Fruit fly (Drosophila melanogaster) whole organism, embryonic: ENCODE data around the gene SC35.

ENCODE experiments used
- Bteb2 ChIP-seq: fragments of 200-800 bp; sonication (Bioruptor generic); optimal IDR thresholded peaks from 2 replicates; lab custom pipeline; 2016; ENCODE audit warnings: missing biosample characterization, missing genetic modification characterization
- CG10209 ChIP-seq: fragments of 200-800 bp; sonication (Bioruptor generic); optimal IDR thresholded peaks from 3 replicates; lab custom pipeline; 2017; ENCODE audit warnings: missing biosample characterization, mild to moderate bottlenecking, missing genetic modification characterization, missing genetic modification reagents
- CG10267 ChIP-seq: fragments of 200-800 bp; sonication (Bioruptor generic); optimal IDR thresholded peaks from 2 replicates; lab custom pipeline; 2018; ENCODE audit warnings: missing biosample characterization, mild to moderate bottlenecking, missing genetic modification characterization, moderate library complexity
- CG11723 ChIP-seq: fragments of 200-800 bp; sonication (Bioruptor generic); optimal IDR thresholded peaks from 2 replicates; lab custom pipeline; 2017; ENCODE audit warnings: missing biosample characterization, mild to moderate bottlenecking, missing genetic modification characterization
- CG12071 ChIP-seq: fragments of 200-800 bp; sonication (Bioruptor generic); optimal IDR thresholded peaks from 3 replicates; lab custom pipeline; 2018; ENCODE audit warnings: missing biosample characterization, mild to moderate bottlenecking, missing genetic modification characterization
- CG13894 ChIP-seq: fragments of 200-800 bp; sonication (Bioruptor generic); optimal IDR thresholded peaks from 3 replicates; lab custom pipeline; 2018; ENCODE audit warnings: missing biosample characterization, mild to moderate bottlenecking, missing genetic modification characterization, moderate library complexity
- CG14441 ChIP-seq: fragments of 200-800 bp; sonication (Bioruptor generic); IDR thresholded peaks from 2 replicates; pipeline ENCODE4 v1.3.6; 2022; ENCODE audit warnings: missing biosample characterization, missing genetic modification characterization
- CG15696 ChIP-seq: fragments of 200-800 bp; sonication (Bioruptor generic); optimal IDR thresholded peaks from 2 replicates; lab custom pipeline; 2019; ENCODE audit warnings: missing biosample characterization, mild to moderate bottlenecking, missing genetic modification characterization, moderate library complexity
- CG1647 ChIP-seq: fragments of 200-800 bp; sonication (Bioruptor generic); optimal IDR thresholded peaks from 3 replicates; lab custom pipeline; 2016; ENCODE audit warnings: missing biosample characterization, missing genetic modification characterization
- CG18476 ChIP-seq: fragments of 200-800 bp; sonication (Bioruptor generic); optimal IDR thresholded peaks from 2 replicates; lab custom pipeline; 2016; ENCODE audit warnings: missing biosample characterization, mild to moderate bottlenecking, missing genetic modification characterization
- CG2116 ChIP-seq: fragments of 200-800 bp; sonication (Bioruptor generic); optimal IDR thresholded peaks from 3 replicates; lab custom pipeline; 2018; ENCODE audit warnings: missing biosample characterization, mild to moderate bottlenecking, missing genetic modification characterization
- CG34376 ChIP-seq: fragments of 200-800 bp; sonication (Bioruptor generic); optimal IDR thresholded peaks from 2 replicates; lab custom pipeline; 2018; ENCODE audit warnings: missing biosample characterization, mild to moderate bottlenecking, missing genetic modification characterization
- CG4404 ChIP-seq: fragments of 200-800 bp; sonication (Bioruptor generic); IDR thresholded peaks from 2 replicates; pipeline ENCODE4 v1.3.6; 2022; ENCODE audit warnings: missing biosample characterization, missing genetic modification characterization
- CG6854 ChIP-seq: fragments of 200-800 bp; sonication (Bioruptor generic); optimal IDR thresholded peaks from 3 replicates; lab custom pipeline; 2017; ENCODE audit warnings: missing biosample characterization, mild to moderate bottlenecking, missing genetic modification characterization
- CG7271 ChIP-seq: fragments of 200-800 bp; sonication (Bioruptor generic); optimal IDR thresholded peaks from 2 replicates; lab custom pipeline; 2018; ENCODE audit warnings: missing biosample characterization, mild to moderate bottlenecking, missing genetic modification characterization, moderate library complexity
- CG7786 ChIP-seq: fragments of 200-800 bp; sonication (Bioruptor generic); optimal IDR thresholded peaks from 2 replicates; lab custom pipeline; 2016; ENCODE audit warnings: missing biosample characterization, missing genetic modification characterization
- CG8281 ChIP-seq: fragments of 200-800 bp; sonication (Bioruptor generic); optimal IDR thresholded peaks from 2 replicates; lab custom pipeline; 2018; ENCODE audit warnings: missing biosample characterization, mild to moderate bottlenecking, missing genetic modification characterization, moderate library complexity
- CG8765 ChIP-seq: fragments of 200-800 bp; sonication (Bioruptor generic); IDR thresholded peaks from 2 replicates; pipeline ENCODE4 v1.3.6; 2022; ENCODE audit warnings: missing biosample characterization, missing genetic modification characterization
- CG8924 ChIP-seq: fragments of 200-800 bp; optimal IDR thresholded peaks from 3 replicates; lab custom pipeline; 2019; ENCODE audit warnings: missing biosample characterization, mild to moderate bottlenecking, missing genetic modification characterization, moderate library complexity
- D ChIP-seq, 2 experiments: fragments of 200-800 bp in 1 of 2; fragments of >200 bp in 1 of 2; sonication (Bioruptor generic) in 1 of 2; optimal IDR thresholded peaks; 2 replicates in 1 of 2; 3 replicates in 1 of 2; lab custom pipeline; 2017; ENCODE audit warnings: mild to moderate bottlenecking in 1 of 2, missing biosample characterization in 1 of 2, missing genetic modification characterization in 1 of 2, missing genetic modification reagents in 1 of 2
- D19B ChIP-seq: fragments of 200-800 bp; sonication (Bioruptor generic); optimal IDR thresholded peaks from 2 replicates; lab custom pipeline; 2017; ENCODE audit warnings: missing biosample characterization, mild to moderate bottlenecking, missing genetic modification characterization
- Drgx ChIP-seq: fragments of 200-800 bp; sonication (Bioruptor generic); IDR thresholded peaks from 2 replicates; pipeline ENCODE4 v1.3.6; 2022; ENCODE audit warnings: missing biosample characterization, missing genetic modification characterization
- Eip74EF ChIP-seq, 2 experiments: fragments of 200-800 bp in 1 of 2; fragments of >200 bp in 1 of 2; sonication (Bioruptor generic) in 1 of 2; optimal IDR thresholded peaks; 2 replicates each; lab custom pipeline; 2017 to 2019; ENCODE audit warnings: missing biosample characterization in 2 of 2, missing genetic modification characterization in 2 of 2, mild to moderate bottlenecking in 1 of 2, moderate library complexity in 1 of 2
- Fer2 ChIP-seq: fragments of 200-800 bp; sonication (Bioruptor generic); optimal IDR thresholded peaks from 2 replicates; lab custom pipeline; 2018; ENCODE audit warnings: missing biosample characterization, mild to moderate bottlenecking, missing genetic modification characterization, moderate library complexity
- Gug ChIP-seq: fragments of 200-800 bp; sonication (Bioruptor generic); IDR thresholded peaks from 4 replicates; pipeline ENCODE4 v1.3.6; 2022; ENCODE audit warnings: missing biosample characterization, missing genetic modification characterization
- HHEX ChIP-seq: fragments of 200-800 bp; sonication (Bioruptor generic); optimal IDR thresholded peaks from 3 replicates; lab custom pipeline; 2017; ENCODE audit warnings: missing biosample characterization, mild to moderate bottlenecking, missing genetic modification characterization, missing genetic modification reagents
- Jarid2 ChIP-seq: fragments of 200-800 bp; sonication (Bioruptor generic); optimal IDR thresholded peaks from 3 replicates; lab custom pipeline; 2017; ENCODE audit warnings: mild to moderate bottlenecking, missing biosample characterization, missing genetic modification reagents, missing genetic modification characterization
- MBD-R2 ChIP-seq: fragments of 200-800 bp; sonication (Bioruptor generic); IDR thresholded peaks from 2 replicates; pipeline ENCODE4 v1.3.6; 2022; ENCODE audit warnings: missing biosample characterization, missing genetic modification characterization
- Nf-YB ChIP-seq: fragments of 200-800 bp; sonication (Bioruptor generic); optimal IDR thresholded peaks from 3 replicates; lab custom pipeline; 2019; ENCODE audit warnings: missing biosample characterization, mild to moderate bottlenecking, missing genetic modification characterization, moderate library complexity
- Opbp ChIP-seq: fragments of 200-800 bp; sonication (Bioruptor generic); IDR thresholded peaks from 3 replicates; pipeline ENCODE4 v1.3.6; 2022; ENCODE audit warnings: missing biosample characterization, missing genetic modification characterization; ENCODE audit not compliant: partially characterized antibody
- Sry-β ChIP-seq: fragments of 200-800 bp; sonication (Bioruptor generic); optimal IDR thresholded peaks from 2 replicates; lab custom pipeline; 2018; ENCODE audit warnings: missing biosample characterization, mild to moderate bottlenecking, missing genetic modification characterization, moderate library complexity
- Xrp1 ChIP-seq: fragments of 200-800 bp; sonication (Bioruptor generic); IDR thresholded peaks from 2 replicates; pipeline ENCODE4 v1.3.6; 2022; ENCODE audit warnings: missing biosample characterization, missing genetic modification characterization
- abd-A ChIP-seq: fragments of 200-800 bp; sonication (Bioruptor generic); optimal IDR thresholded peaks from 3 replicates; lab custom pipeline; 2019; ENCODE audit warnings: missing biosample characterization, mild to moderate bottlenecking, missing genetic modification characterization, moderate library complexity
- ase ChIP-seq: fragments of 200-800 bp; sonication (Bioruptor generic); IDR thresholded peaks from 3 replicates; pipeline ENCODE4 v1.3.6; 2022; ENCODE audit warnings: missing biosample characterization, missing genetic modification characterization
- cato ChIP-seq: fragments of 200-800 bp; sonication (Bioruptor generic); optimal IDR thresholded peaks from 2 replicates; lab custom pipeline; 2016; ENCODE audit warnings: missing biosample characterization, missing genetic modification characterization, borderline replicate concordance
- chn ChIP-seq: fragments of 200-800 bp; sonication (Bioruptor generic); optimal IDR thresholded peaks from 2 replicates; lab custom pipeline; 2016; ENCODE audit warnings: missing biosample characterization, missing genetic modification characterization
- en ChIP-seq: fragments of 200-800 bp; sonication (Bioruptor generic); optimal IDR thresholded peaks from 2 replicates; lab custom pipeline; 2016; ENCODE audit warnings: missing biosample characterization, missing genetic modification characterization
- kay ChIP-seq: fragments of 200-800 bp; sonication (Bioruptor generic); optimal IDR thresholded peaks from 2 replicates; lab custom pipeline; 2016; ENCODE audit warnings: missing biosample characterization, missing genetic modification characterization
- lilli ChIP-seq: fragments of 200-800 bp; sonication (Bioruptor generic); optimal IDR thresholded peaks from 3 replicates; lab custom pipeline; 2016; ENCODE audit warnings: missing biosample characterization, missing genetic modification characterization
- pum ChIP-seq: fragments of 200-800 bp; sonication (Bioruptor generic); optimal IDR thresholded peaks from 2 replicates; lab custom pipeline; 2016; ENCODE audit warnings: missing biosample characterization, missing genetic modification characterization
- ranshi ChIP-seq: fragments of 200-800 bp; sonication (Bioruptor generic); IDR thresholded peaks from 2 replicates; pipeline ENCODE4 v1.3.6; 2022; ENCODE audit warnings: missing biosample characterization, missing genetic modification characterization
- sc ChIP-seq, 3 experiments: fragments of >200 bp in 2 of 3; fragments of 200-800 bp in 1 of 3; sonication (Bioruptor generic) in 1 of 3; optimal IDR thresholded peaks; 2 replicates in 2 of 3; 3 replicates in 1 of 3; lab custom pipeline; 2017; ENCODE audit warnings: mild to moderate bottlenecking in 1 of 3, missing biosample characterization in 1 of 3, missing genetic modification characterization in 1 of 3, missing genetic modification reagents in 1 of 3
- sens ChIP-seq: fragments of 200-800 bp; sonication (Bioruptor generic); peaks from one replicate; lab custom pipeline; 2016; ENCODE audit warnings: missing biosample characterization, missing genetic modification characterization
- ssp ChIP-seq: fragments of 200-800 bp; sonication (Bioruptor generic); IDR thresholded peaks from 2 replicates; pipeline ENCODE4 v1.3.6; 2022; ENCODE audit warnings: missing biosample characterization, missing genetic modification characterization
- stc ChIP-seq: fragments of 200-800 bp; sonication (Bioruptor generic); IDR thresholded peaks from 2 replicates; pipeline ENCODE4 v1.3.6; 2022; ENCODE audit warnings: missing biosample characterization, missing genetic modification characterization
- tio ChIP-seq: fragments of 200-800 bp; sonication (Bioruptor generic); optimal IDR thresholded peaks from 2 replicates; lab custom pipeline; 2017; ENCODE audit warnings: missing biosample characterization, missing genetic modification characterization, inconsistent platforms
- zen2 ChIP-seq: fragments of 200-800 bp; sonication (Bioruptor generic); IDR thresholded peaks from 3 replicates; pipeline ENCODE4 v1.3.6; 2022; ENCODE audit warnings: missing biosample characterization, missing genetic modification characterization; ENCODE audit not compliant: partially characterized antibody

SC35 gene

DNA sequence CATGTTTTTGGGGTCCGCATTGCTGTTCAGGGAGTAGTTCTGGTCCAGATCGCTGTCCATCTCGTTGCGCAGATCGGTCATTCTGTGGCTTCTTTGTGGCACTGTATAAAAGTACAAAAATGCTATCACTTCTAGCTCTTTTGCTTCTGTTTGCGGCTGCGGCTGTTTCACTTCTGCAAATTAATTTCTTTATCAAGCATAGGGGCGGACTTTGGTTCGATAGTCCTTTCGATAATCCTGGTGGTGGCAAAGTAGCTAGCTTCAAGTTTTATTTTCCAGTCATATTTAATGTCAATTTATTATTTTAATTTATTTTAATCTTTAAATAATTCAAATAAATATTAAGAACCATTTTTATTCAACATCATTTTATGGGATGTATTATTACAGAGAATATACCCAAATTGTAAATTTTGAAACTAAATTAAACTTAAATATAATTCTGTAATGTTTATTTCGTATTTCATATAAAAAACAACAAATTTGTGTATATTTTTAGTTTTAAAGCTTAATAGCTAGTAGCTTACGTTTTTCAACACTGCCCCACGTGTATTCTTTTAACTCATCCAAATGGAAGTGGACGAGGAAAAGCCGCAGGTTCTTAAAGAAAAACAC is 6.9 kb downstream of the SC35 start, which contains the start of the genes CG5446 and Trm1 (continued):
- TF ChIP-seq CG8765 (no peak), CG13894 (tag; lab: Kevin White, UChicago) (peak; percentile 47), Xrp1 (peak; percentile 71), en (no peak), CG12071 (GFP tag; lab: Kevin White, UChicago) (no peak), CG7786 (GFP tag; lab: Kevin White, UChicago) (no peak), Opbp (GFP tag; lab: Robert Waterston, UW) (peak; percentile 50; the same call in 1 of the 3 replicates), HHEX (peak; percentile 46), CG34376 (peak; percentile 32), CG4404 (0 out of 2 replicates have a peak, but pooled peaks have one; percentile 28), CG1647 (GFP tag; lab: Kevin White, UChicago) (no peak), CG11723 (GFP tag; lab: Kevin White, UChicago) (peak; percentile 23), ranshi (peak; percentile 69; the same call in 1 of the 2 replicates), CG8281 (peak; percentile 21), D (optimal IDR thresholded peaks at IDR 0.05; lab: Kevin White, UChicago) (no peak), D (GFP tag; optimal IDR thresholded peaks at IDR 0.05; lab: Kevin White, UChicago) (peak; percentile 39), CG6854 (GFP tag; lab: Kevin White, UChicago) (peak; percentile 42), sens (GFP tag; lab: Kevin White, UChicago) (peak; percentile 83), Drgx (GFP tag; lab: Robert Waterston, UW) (peak; percentile 33; the same call in 1 of the 2 replicates), zen2 (GFP tag; lab: Robert Waterston, UW) (no peak), Nf-YB (GFP tag; lab: Kevin White, UChicago) (peak; percentile 62), CG15696 (tag; lab: Kevin White, UChicago) (peak; percentile 72), tio (peak; percentile 14), CG8924 (peak; percentile 89), kay (peak; percentile 36), CG10209 (GFP tag; lab: Kevin White, UChicago) (peak; percentile 74), stc (GFP tag; lab: Robert Waterston, UW) (0 out of 2 replicates have a peak, but pooled peaks have one; percentile 38), sc (optimal IDR thresholded peaks at IDR 0.05; lab: Kevin White, UChicago) (no peak), sc (GFP tag; optimal IDR thresholded peaks at IDR 0.05; lab: Kevin White, UChicago) (peak; percentile 52), Eip74EF (GFP tag; optimal IDR thresholded peaks at IDR 0.05; lab: Kevin White, UChicago) (peak in 1 of 2 experiments; percentile 66), CG2116 (GFP tag; lab: Kevin White, UChicago) (peak; percentile 56), ssp (GFP tag; lab: Robert Waterston, UW) (peak; percentile 55), CG10267 (tag; lab: Kevin White, UChicago) (peak; percentile 94), lilli (GFP tag; lab: Kevin White, UChicago) (peak; percentile 47), MBD-R2 (GFP tag; lab: Robert Waterston, UW) (peak; percentile 47; the same call in 1 of the 2 replicates), D19B (GFP tag; lab: Kevin White, UChicago) (peak; percentile 16), Fer2 (tag; lab: Kevin White, UChicago) (peak; percentile 31), CG18476 (GFP tag; lab: Kevin White, UChicago) (peak; percentile 3), CG7271 (tag; lab: Kevin White, UChicago) (peak; percentile 48), cato (GFP tag; lab: Kevin White, UChicago) (peak; percentile 15), CG14441 (GFP tag; lab: Robert Waterston, UW) (no peak), Gug (GFP tag; lab: Robert Waterston, UW) (no peak), chn (GFP tag; lab: Kevin White, UChicago) (no peak), abd-A (tag; lab: Kevin White, UChicago) (no peak), Jarid2 (GFP tag; lab: Kevin White, UChicago) (peak; percentile 30), pum (GFP tag; lab: Kevin White, UChicago) (no peak), ase (GFP tag; lab: Robert Waterston, UW) (0 out of 3 replicates have a peak, but pooled peaks have one; percentile 43), Bteb2 (GFP tag; lab: Kevin White, UChicago) (no peak), Sry-β (peak; percentile 86)
